Fruit fly (Drosophila melanogaster) whole organism, embryonic: ENCODE results near the gene SclA.
A peak's percentile ranks its signal among the peaks of the same experiment; 100 is the strongest.

Experiments
- Asciz ChIP-seq: fragments of 200-800 bp; sonication (Bioruptor generic); optimal IDR thresholded peaks from 2 replicates; lab custom pipeline; 2017; ENCODE audit warnings: missing biosample characterization, mild to moderate bottlenecking, missing genetic modification characterization, missing genetic modification reagents
- Atf-2 ChIP-seq: fragments of 200-800 bp; sonication (Bioruptor generic); optimal IDR thresholded peaks from 2 replicates; lab custom pipeline; 2016; ENCODE audit warnings: missing biosample characterization, missing genetic modification characterization
- BEAF-32 ChIP-seq: fragments of 200-800 bp; sonication (Bioruptor generic); optimal IDR thresholded peaks from 3 replicates; lab custom pipeline; 2017; ENCODE audit warnings: missing biosample characterization, missing genetic modification characterization, mild to moderate bottlenecking, moderate library complexity, missing genetic modification reagents
- Bgb ChIP-seq: fragments of 200-800 bp; sonication (Bioruptor generic); IDR thresholded peaks from 2 replicates; pipeline ENCODE4 v1.3.6; 2022; ENCODE audit warnings: missing biosample characterization, missing genetic modification characterization; ENCODE audit not compliant: partially characterized antibody
- BtbVII ChIP-seq: fragments of 200-800 bp; sonication (Bioruptor generic); optimal IDR thresholded peaks from 3 replicates; lab custom pipeline; 2017; ENCODE audit warnings: missing biosample characterization, mild to moderate bottlenecking, missing genetic modification characterization
- CG10209 ChIP-seq: fragments of 200-800 bp; sonication (Bioruptor generic); optimal IDR thresholded peaks from 3 replicates; lab custom pipeline; 2017; ENCODE audit warnings: missing biosample characterization, mild to moderate bottlenecking, missing genetic modification characterization, missing genetic modification reagents
- CG10366 ChIP-seq: fragments of 200-800 bp; sonication (Bioruptor generic); IDR thresholded peaks from 2 replicates; pipeline ENCODE4 v1.3.6; 2022; ENCODE audit warnings: missing biosample characterization, missing genetic modification characterization
- CG10654 ChIP-seq: fragments of 200-800 bp; sonication (Bioruptor generic); optimal IDR thresholded peaks from 2 replicates; lab custom pipeline; 2016; ENCODE audit warnings: missing biosample characterization, missing genetic modification characterization
- CG11696 ChIP-seq: fragments of 200-800 bp; sonication (Bioruptor generic); IDR thresholded peaks from 2 replicates; pipeline ENCODE4 v1.3.6; 2022; ENCODE audit warnings: missing biosample characterization, missing genetic modification characterization
- CG12071 ChIP-seq: fragments of 200-800 bp; sonication (Bioruptor generic); optimal IDR thresholded peaks from 3 replicates; lab custom pipeline; 2018; ENCODE audit warnings: missing biosample characterization, mild to moderate bottlenecking, missing genetic modification characterization
- CG13296 ChIP-seq: fragments of 200-800 bp; sonication (Bioruptor generic); optimal IDR thresholded peaks from 3 replicates; lab custom pipeline; 2018; ENCODE audit warnings: missing biosample characterization, mild to moderate bottlenecking, missing genetic modification characterization
- CG14050 ChIP-seq: fragments of 200-800 bp; sonication (Bioruptor generic); IDR thresholded peaks from 3 replicates; pipeline ENCODE4 v1.3.6; 2022; ENCODE audit warnings: missing biosample characterization, missing genetic modification characterization
- CG14860 ChIP-seq: fragments of 200-800 bp; sonication (Bioruptor generic); IDR thresholded peaks from 3 replicates; pipeline ENCODE4 v1.3.6; 2022; ENCODE audit warnings: missing biosample characterization, missing genetic modification characterization; ENCODE audit not compliant: partially characterized antibody
- CG18262 ChIP-seq: fragments of 200-800 bp; optimal IDR thresholded peaks from 3 replicates; lab custom pipeline; 2019; ENCODE audit warnings: missing biosample characterization, mild to moderate bottlenecking, missing genetic modification characterization, moderate library complexity
- CG3163 ChIP-seq: fragments of 200-800 bp; sonication (Bioruptor generic); optimal IDR thresholded peaks from 3 replicates; lab custom pipeline; 2016; ENCODE audit warnings: missing biosample characterization, missing genetic modification characterization
- CG3847 ChIP-seq: fragments of 200-800 bp; sonication (Bioruptor generic); IDR thresholded peaks from 2 replicates; pipeline ENCODE4 v1.3.6; 2022; ENCODE audit warnings: missing biosample characterization, missing genetic modification characterization
- CG6791 ChIP-seq: fragments of 200-800 bp; sonication (Bioruptor generic); IDR thresholded peaks from 3 replicates; pipeline ENCODE4 v1.3.6; 2022; ENCODE audit warnings: missing biosample characterization, missing genetic modification characterization; ENCODE audit not compliant: partially characterized antibody
- CG7556 ChIP-seq: fragments of 200-800 bp; sonication (Bioruptor generic); optimal IDR thresholded peaks from 2 replicates; lab custom pipeline; 2017; ENCODE audit warnings: missing biosample characterization, mild to moderate bottlenecking, missing genetic modification characterization
- CG7786 ChIP-seq: fragments of 200-800 bp; sonication (Bioruptor generic); optimal IDR thresholded peaks from 2 replicates; lab custom pipeline; 2016; ENCODE audit warnings: missing biosample characterization, missing genetic modification characterization
- CG8281 ChIP-seq: fragments of 200-800 bp; sonication (Bioruptor generic); optimal IDR thresholded peaks from 2 replicates; lab custom pipeline; 2018; ENCODE audit warnings: missing biosample characterization, mild to moderate bottlenecking, missing genetic modification characterization, moderate library complexity
- D ChIP-seq, 2 experiments: fragments of 200-800 bp in 1 of 2; fragments of >200 bp in 1 of 2; sonication (Bioruptor generic) in 1 of 2; optimal IDR thresholded peaks; 2 replicates in 1 of 2; 3 replicates in 1 of 2; lab custom pipeline; 2017; ENCODE audit warnings: mild to moderate bottlenecking in 1 of 2, missing biosample characterization in 1 of 2, missing genetic modification characterization in 1 of 2, missing genetic modification reagents in 1 of 2
- Dad ChIP-seq: fragments of 200-800 bp; sonication (Bioruptor generic); optimal IDR thresholded peaks from 3 replicates; lab custom pipeline; 2016; ENCODE audit warnings: missing biosample characterization, missing genetic modification characterization
- Dek ChIP-seq: fragments of 200-800 bp; sonication (Bioruptor generic); optimal IDR thresholded peaks from 3 replicates; lab custom pipeline; 2019; ENCODE audit warnings: missing biosample characterization, mild to moderate bottlenecking, missing genetic modification characterization, moderate library complexity
- E2f1 ChIP-seq: fragments of 200-800 bp; sonication (Bioruptor generic); IDR thresholded peaks from 2 replicates; pipeline ENCODE4 v1.3.6; 2022; ENCODE audit warnings: missing biosample characterization, missing genetic modification characterization
- ERR ChIP-seq: fragments of 200-800 bp; sonication (Bioruptor generic); optimal IDR thresholded peaks from 2 replicates; lab custom pipeline; 2016; ENCODE audit warnings: missing biosample characterization, missing genetic modification characterization
- HLH54F ChIP-seq: fragments of 200-800 bp; sonication (Bioruptor generic); optimal IDR thresholded peaks from 3 replicates; lab custom pipeline; 2016; ENCODE audit warnings: missing biosample characterization, missing genetic modification characterization
- Hr3 ChIP-seq: fragments of 200-800 bp; sonication (Bioruptor generic); optimal IDR thresholded peaks from 3 replicates; lab custom pipeline; 2016; ENCODE audit warnings: missing biosample characterization, missing genetic modification characterization
- Hr39 ChIP-seq: fragments of >200 bp; optimal IDR thresholded peaks from 2 replicates; lab custom pipeline; 2017
- Lhr ChIP-seq: fragments of 200-800 bp; sonication (Bioruptor generic); optimal IDR thresholded peaks from 3 replicates; lab custom pipeline; 2017; ENCODE audit warnings: mild to moderate bottlenecking, missing biosample characterization, missing genetic modification reagents, missing genetic modification characterization
- Lim3 ChIP-seq: fragments of 200-800 bp; sonication (Bioruptor generic); IDR thresholded peaks from 2 replicates; pipeline ENCODE4 v1.3.6; 2022; ENCODE audit warnings: missing biosample characterization, missing genetic modification characterization
- Lpt ChIP-seq: fragments of >200 bp; optimal IDR thresholded peaks from 2 replicates; lab custom pipeline; 2018; ENCODE audit warnings: missing biosample characterization, missing genetic modification characterization
- MBD-R2 ChIP-seq: fragments of 200-800 bp; sonication (Bioruptor generic); IDR thresholded peaks from 2 replicates; pipeline ENCODE4 v1.3.6; 2022; ENCODE audit warnings: missing biosample characterization, missing genetic modification characterization
- MESR4 ChIP-seq: fragments of 200-800 bp; sonication (Bioruptor generic); optimal IDR thresholded peaks from 2 replicates; lab custom pipeline; 2018; ENCODE audit warnings: missing biosample characterization, mild to moderate bottlenecking, missing genetic modification characterization, moderate library complexity
- NC2α ChIP-seq: fragments of 200-800 bp; sonication (Bioruptor generic); optimal IDR thresholded peaks from 2 replicates; lab custom pipeline; 2016; ENCODE audit warnings: missing biosample characterization, missing genetic modification characterization
- Opbp ChIP-seq: fragments of 200-800 bp; sonication (Bioruptor generic); IDR thresholded peaks from 3 replicates; pipeline ENCODE4 v1.3.6; 2022; ENCODE audit warnings: missing biosample characterization, missing genetic modification characterization; ENCODE audit not compliant: partially characterized antibody
- Spps ChIP-seq: fragments of 200-800 bp; sonication (Bioruptor generic); optimal IDR thresholded peaks from 2 replicates; lab custom pipeline; 2018; ENCODE audit warnings: missing biosample characterization, mild to moderate bottlenecking, missing genetic modification characterization
- Xbp1 ChIP-seq: fragments of 200-800 bp; sonication (Bioruptor generic); optimal IDR thresholded peaks from 3 replicates; lab custom pipeline; 2016; ENCODE audit warnings: missing biosample characterization, mild to moderate bottlenecking, missing genetic modification characterization
- bigmax ChIP-seq: fragments of 200-800 bp; sonication (Bioruptor generic); optimal IDR thresholded peaks from 2 replicates; lab custom pipeline; 2018; ENCODE audit warnings: missing biosample characterization, mild to moderate bottlenecking, missing genetic modification characterization
- emc ChIP-seq: fragments of 200-800 bp; sonication (Bioruptor generic); optimal IDR thresholded peaks from 2 replicates; lab custom pipeline; 2016; ENCODE audit warnings: missing biosample characterization, missing genetic modification characterization
- esg ChIP-seq: fragments of 200-800 bp; sonication (Bioruptor generic); conservative IDR thresholded peaks from 2 replicates; pipeline ENCODE4 v1.3.6; 2022; ENCODE audit warnings: missing biosample characterization, missing genetic modification characterization
- fu2 ChIP-seq: fragments of 200-800 bp; sonication (Bioruptor generic); optimal IDR thresholded peaks from 2 replicates; lab custom pipeline; 2016; ENCODE audit warnings: missing biosample characterization, missing genetic modification characterization
- gsb ChIP-seq: fragments of 200-800 bp; sonication (Bioruptor generic); IDR thresholded peaks from 2 replicates; pipeline ENCODE4 v1.3.6; 2022; ENCODE audit warnings: missing biosample characterization, missing genetic modification characterization
- mirr ChIP-seq: fragments of 200-800 bp; sonication (Bioruptor generic); optimal IDR thresholded peaks from 3 replicates; lab custom pipeline; 2018; ENCODE audit warnings: missing biosample characterization, mild to moderate bottlenecking, missing genetic modification characterization
- nerfin-1 ChIP-seq: fragments of 200-800 bp; sonication (Bioruptor generic); optimal IDR thresholded peaks from 3 replicates; lab custom pipeline; 2019; ENCODE audit warnings: missing biosample characterization, mild to moderate bottlenecking, missing genetic modification characterization, moderate library complexity
- slbo ChIP-seq: fragments of 200-800 bp; sonication (Bioruptor generic); IDR thresholded peaks from 2 replicates; pipeline ENCODE4 v1.3.6; 2022; ENCODE audit warnings: missing biosample characterization, missing genetic modification characterization
- sob ChIP-seq: fragments of 200-800 bp; sonication (Bioruptor generic); IDR thresholded peaks from 2 replicates; pipeline ENCODE4 v1.3.6; 2022; ENCODE audit warnings: missing biosample characterization, missing genetic modification characterization
- stc ChIP-seq: fragments of 200-800 bp; sonication (Bioruptor generic); IDR thresholded peaks from 2 replicates; pipeline ENCODE4 v1.3.6; 2022; ENCODE audit warnings: missing biosample characterization, missing genetic modification characterization
- tgo ChIP-seq: fragments of 200-800 bp; sonication (Bioruptor generic); IDR thresholded peaks from 3 replicates; pipeline ENCODE4 v1.3.6; 2022; ENCODE audit warnings: missing biosample characterization, missing genetic modification characterization
- trem ChIP-seq: fragments of 200-800 bp; optimal IDR thresholded peaks from 3 replicates; lab custom pipeline; 2019; ENCODE audit warnings: missing biosample characterization, mild to moderate bottlenecking, missing genetic modification characterization, moderate library complexity
- vfl ChIP-seq: fragments of 200-800 bp; sonication (Bioruptor generic); optimal IDR thresholded peaks from 2 replicates; lab custom pipeline; 2016; ENCODE audit warnings: missing biosample characterization, missing genetic modification characterization

SclA gene

dm6 chr2L:16817421-16818101 is 20.2 kb upstream of the SclA start (continued):
- TF ChIP-seq sob (GFP tag; lab: Robert Waterston, UW) (peak; percentile 30; the same call in 1 of the 2 replicates), CG10366 (GFP tag; lab: Robert Waterston, UW) (peak; percentile 30; the same call in 1 of the 2 replicates), CG13296 (no peak), HLH54F (GFP tag; lab: Kevin White, UChicago) (no peak), BtbVII (GFP tag; lab: Kevin White, UChicago) (peak; percentile 36), gsb (no peak), NC2α (no peak), CG8281 (tag; lab: Kevin White, UChicago) (no peak), tgo (GFP tag; lab: Robert Waterston, UW) (peak; percentile 29; the same call in 1 of the 3 replicates), emc (no peak), bigmax (GFP tag; lab: Kevin White, UChicago) (no peak), CG10654 (GFP tag; lab: Kevin White, UChicago) (no peak), Hr39 (lab: Kevin White, UChicago) (no peak), ERR (GFP tag; lab: Kevin White, UChicago) (peak; percentile 5), Bgb (GFP tag; lab: Robert Waterston, UW) (no peak), BEAF-32 (GFP tag; lab: Kevin White, UChicago) (no peak), Spps (tag; lab: Kevin White, UChicago) (no peak), MESR4 (GFP tag; lab: Kevin White, UChicago) (no peak), CG14050 (GFP tag; lab: Robert Waterston, UW) (no peak), E2f1 (GFP tag; lab: Robert Waterston, UW) (peak; percentile 26; the same call in 1 of the 2 replicates), nerfin-1 (tag; lab: Kevin White, UChicago) (no peak), CG3163 (GFP tag; lab: Kevin White, UChicago) (no peak), vfl (GFP tag; lab: Kevin White, UChicago) (no peak), CG12071 (GFP tag; lab: Kevin White, UChicago) (no peak), stc (GFP tag; lab: Robert Waterston, UW) (peak; percentile 9; the same call in 1 of the 2 replicates), D (optimal IDR thresholded peaks at IDR 0.05; lab: Kevin White, UChicago) (no peak), D (GFP tag; optimal IDR thresholded peaks at IDR 0.05; lab: Kevin White, UChicago) (no peak), Opbp (no peak), CG14860 (GFP tag; lab: Robert Waterston, UW) (no peak), fu2 (GFP tag; lab: Kevin White, UChicago) (peak; percentile 21), CG10209 (GFP tag; lab: Kevin White, UChicago) (peak; percentile 10), Asciz (no peak), MBD-R2 (no peak), mirr (GFP tag; lab: Kevin White, UChicago) (no peak), CG7556 (GFP tag; lab: Kevin White, UChicago) (peak; percentile 18), Lim3 (GFP tag; lab: Robert Waterston, UW) (no peak), CG3847 (GFP tag; lab: Robert Waterston, UW) (no peak), Xbp1 (GFP tag; lab: Kevin White, UChicago) (peak; percentile 16), esg (GFP tag; lab: Robert Waterston, UW) (no peak), Dad (GFP tag; lab: Kevin White, UChicago) (peak; percentile 38), Lhr (GFP tag; lab: Kevin White, UChicago) (no peak), Dek (tag; lab: Kevin White, UChicago) (no peak), Lpt (no peak), slbo (GFP tag; lab: Robert Waterston, UW) (peak; percentile 23; the same call in 1 of the 2 replicates), CG6791 (GFP tag; lab: Robert Waterston, UW) (0 out of 3 replicates have a peak, but pooled peaks have one; percentile 23), CG18262 (tag; lab: Kevin White, UChicago) (no peak), CG7786 (GFP tag; lab: Kevin White, UChicago) (no peak), trem (no peak), Hr3 (GFP tag; lab: Kevin White, UChicago) (peak; percentile 3), CG11696 (GFP tag; lab: Robert Waterston, UW) (no peak), Atf-2 (GFP tag; lab: Kevin White, UChicago) (no peak)
